Worm (Caenorhabditis elegans) whole organism, L2 larva: ENCODE measurements around the gene fbxb-10.
"Not testable (repeated sequence)": the region's sequence is repeated elsewhere in the genome, so short reads cannot be mapped to it uniquely, and the experiment has no call there.

Experiments used
- C34F6.9 ChIP-seq: fragments of 150-350 bp; optimal IDR thresholded peaks from 2 replicates; lab custom pipeline; 2014; ENCODE audit warnings: missing biosample characterization, missing genetic modification characterization
- F13H6.1 ChIP-seq: sonication (generic microtip); optimal IDR thresholded peaks from 2 replicates; lab custom pipeline; 2016; ENCODE audit warnings: missing genetic modification characterization, missing compliant biosample characterization
- Y55F3AM.14 ChIP-seq: fragments of 200-800 bp; sonication (Bioruptor generic); optimal IDR thresholded peaks from 2 replicates; lab custom pipeline; 2018; ENCODE audit warnings: mild to moderate bottlenecking, missing genetic modification characterization, missing compliant biosample characterization
- alr-1 ChIP-seq: fragments of 150-350 bp; optimal IDR thresholded peaks from 2 replicates; lab custom pipeline; 2014; ENCODE audit warnings: missing biosample characterization, missing genetic modification characterization
- aly-2 ChIP-seq: fragments of 150-350 bp; optimal IDR thresholded peaks from 2 replicates; lab custom pipeline; 2014; ENCODE audit warnings: missing biosample characterization, missing genetic modification characterization
- ama-1 ChIP-seq: fragments of 150-350 bp; optimal IDR thresholded peaks from 2 replicates; lab custom pipeline; 2018; ENCODE audit warnings: inconsistent platforms
- blmp-1 ChIP-seq: sonication (generic microtip); optimal IDR thresholded peaks from 2 replicates; lab custom pipeline; 2017; ENCODE audit warnings: missing genetic modification characterization, mild to moderate bottlenecking, missing compliant biosample characterization, antibody characterized with exemption, moderate library complexity; ENCODE audit not compliant: insufficient read depth
- ceh-82 ChIP-seq: fragments of 150-350 bp; optimal IDR thresholded peaks from 2 replicates; lab custom pipeline; 2014; ENCODE audit warnings: missing biosample characterization, missing genetic modification characterization
- dmd-4 ChIP-seq: sonication (generic microtip); optimal IDR thresholded peaks from 2 replicates; lab custom pipeline; 2017; ENCODE audit warnings: missing biosample characterization, missing genetic modification characterization
- egl-27 ChIP-seq: sonication (generic microtip); optimal IDR thresholded peaks from 3 replicates; lab custom pipeline; 2017; ENCODE audit warnings: missing biosample characterization, missing genetic modification reagents, missing genetic modification characterization
- elt-1 ChIP-seq: fragments of 150-350 bp; optimal IDR thresholded peaks from 2 replicates; lab custom pipeline; 2014; ENCODE audit warnings: missing biosample characterization, missing genetic modification characterization
- elt-3 ChIP-seq: sonication (generic microtip); optimal IDR thresholded peaks from 2 replicates; lab custom pipeline; 2017; ENCODE audit warnings: missing biosample characterization, missing genetic modification characterization
- fos-1 ChIP-seq: fragments of 150-350 bp; optimal IDR thresholded peaks from 2 replicates; lab custom pipeline; 2014; ENCODE audit warnings: missing biosample characterization, missing genetic modification characterization
- lin-11 ChIP-seq: fragments of 150-350 bp; sonication (generic microtip); optimal IDR thresholded peaks from 2 replicates; lab custom pipeline; 2014; ENCODE audit warnings: missing biosample characterization, missing genetic modification characterization, inconsistent platforms, mixed read lengths
- lin-39 ChIP-seq: fragments of 150-350 bp; optimal IDR thresholded peaks from 2 replicates; lab custom pipeline; 2014; ENCODE audit warnings: missing biosample characterization, missing genetic modification reagents, missing genetic modification characterization
- lsy-2 ChIP-seq, 2 experiments: fragments of 150-350 bp in 1 of 2; sonication (generic microtip) in 1 of 2; optimal IDR thresholded peaks; 2 replicates each; lab custom pipeline; 2014 to 2017; ENCODE audit warnings: missing biosample characterization in 2 of 2, missing genetic modification characterization in 2 of 2
- mab-5 ChIP-seq: fragments of 150-350 bp; optimal IDR thresholded peaks from 2 replicates; lab custom pipeline; 2014; ENCODE audit warnings: missing biosample characterization, missing genetic modification characterization
- mdl-1 ChIP-seq, 2 experiments: fragments of 150-350 bp in 1 of 2; sonication (generic microtip) in 1 of 2; optimal IDR thresholded peaks; 2 replicates each; lab custom pipeline; 2017; ENCODE audit warnings: missing biosample characterization in 2 of 2, missing genetic modification characterization in 2 of 2
- nhr-10 ChIP-seq: sonication (generic microtip); optimal IDR thresholded peaks from 2 replicates; lab custom pipeline; 2017; ENCODE audit warnings: missing biosample characterization, missing genetic modification characterization
- nhr-11 ChIP-seq: fragments of 150-350 bp; optimal IDR thresholded peaks from 2 replicates; lab custom pipeline; 2014; ENCODE audit warnings: missing biosample characterization, missing genetic modification characterization
- nhr-12 ChIP-seq: fragments of 150-350 bp; optimal IDR thresholded peaks from 2 replicates; lab custom pipeline; 2014; ENCODE audit warnings: missing biosample characterization, missing genetic modification characterization
- nhr-129 ChIP-seq: fragments of 150-350 bp; optimal IDR thresholded peaks from 2 replicates; lab custom pipeline; 2014; ENCODE audit warnings: missing biosample characterization, missing genetic modification characterization
- nhr-21 ChIP-seq: fragments of 150-350 bp; optimal IDR thresholded peaks from 2 replicates; lab custom pipeline; 2014; ENCODE audit warnings: missing biosample characterization, missing genetic modification characterization
- nhr-23 ChIP-seq: fragments of 150-350 bp; optimal IDR thresholded peaks from 2 replicates; lab custom pipeline; 2014; ENCODE audit warnings: missing biosample characterization, missing genetic modification reagents, missing genetic modification characterization
- nhr-237 ChIP-seq: fragments of 150-350 bp; optimal IDR thresholded peaks from 2 replicates; lab custom pipeline; 2014; ENCODE audit warnings: missing biosample characterization, missing genetic modification characterization
- nhr-25 ChIP-seq: fragments of 150-350 bp; sonication (generic microtip); optimal IDR thresholded peaks from 3 replicates; lab custom pipeline; 2014; ENCODE audit warnings: missing biosample characterization, missing genetic modification characterization
- nhr-6 ChIP-seq: fragments of 150-350 bp; optimal IDR thresholded peaks from 2 replicates; lab custom pipeline; 2014; ENCODE audit warnings: missing biosample characterization, missing genetic modification characterization
- skn-1 ChIP-seq: sonication (generic microtip); optimal IDR thresholded peaks from 2 replicates; lab custom pipeline; 2017; ENCODE audit warnings: missing biosample characterization, missing genetic modification characterization
- sma-3 ChIP-seq: sonication (generic microtip); optimal IDR thresholded peaks from 2 replicates; lab custom pipeline; 2016; ENCODE audit warnings: missing genetic modification reagents, missing genetic modification characterization, missing compliant biosample characterization
- sma-9 ChIP-seq, 2 experiments: fragments of 150-350 bp in 1 of 2; sonication (generic microtip) in 1 of 2; optimal IDR thresholded peaks; 2 replicates each; lab custom pipeline; 2014 to 2016; ENCODE audit warnings: missing genetic modification characterization in 2 of 2, mild to moderate bottlenecking in 1 of 2, missing biosample characterization in 1 of 2, missing compliant biosample characterization in 1 of 2, missing genetic modification reagents in 1 of 2, moderate library complexity in 1 of 2
- unc-39 ChIP-seq: fragments of 150-350 bp; optimal IDR thresholded peaks from 2 replicates; lab custom pipeline; 2014; ENCODE audit warnings: missing biosample characterization, missing genetic modification characterization
- unc-55 ChIP-seq: fragments of 150-350 bp; sonication (generic microtip); optimal IDR thresholded peaks from 3 replicates; lab custom pipeline; 2014; ENCODE audit warnings: missing biosample characterization, missing genetic modification reagents, missing genetic modification characterization
- zag-1 ChIP-seq: fragments of 150-350 bp; optimal IDR thresholded peaks from 2 replicates; lab custom pipeline; 2014; ENCODE audit warnings: missing biosample characterization, missing genetic modification characterization
- ztf-1 ChIP-seq: fragments of 200-800 bp; sonication (Bioruptor generic); conservative IDR thresholded peaks from 2 replicates; pipeline ENCODE4 v1.3.6; 2022; ENCODE audit warnings: missing genetic modification characterization, missing compliant biosample characterization

Gene fbxb-10

DNA sequence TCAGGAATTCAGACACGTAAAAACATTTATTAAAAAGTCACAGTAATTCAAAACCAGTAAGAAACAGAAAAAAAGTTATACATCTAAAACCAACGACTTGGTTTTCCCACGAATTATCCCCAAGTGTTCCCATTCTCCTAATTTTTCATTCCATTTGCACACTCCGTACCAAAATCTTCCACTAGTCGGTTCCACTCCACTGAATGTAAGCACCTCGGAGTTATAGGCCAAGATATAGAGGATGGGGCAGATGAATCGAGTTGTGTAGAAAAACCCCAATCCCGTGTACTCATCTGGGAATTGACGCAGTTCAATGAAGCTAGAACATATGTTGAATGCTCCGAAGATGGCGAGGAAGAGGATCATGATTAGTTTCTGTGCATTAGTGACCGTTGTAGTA is 31.0 kb downstream of the fbxb-10 start:
- TF ChIP-seq nhr-237 (no peak), sma-3 (GFP tag; lab: Kevin White, UChicago) (no peak), C34F6.9 (tag; lab: Kevin White, UChicago) (no peak)

DNA sequence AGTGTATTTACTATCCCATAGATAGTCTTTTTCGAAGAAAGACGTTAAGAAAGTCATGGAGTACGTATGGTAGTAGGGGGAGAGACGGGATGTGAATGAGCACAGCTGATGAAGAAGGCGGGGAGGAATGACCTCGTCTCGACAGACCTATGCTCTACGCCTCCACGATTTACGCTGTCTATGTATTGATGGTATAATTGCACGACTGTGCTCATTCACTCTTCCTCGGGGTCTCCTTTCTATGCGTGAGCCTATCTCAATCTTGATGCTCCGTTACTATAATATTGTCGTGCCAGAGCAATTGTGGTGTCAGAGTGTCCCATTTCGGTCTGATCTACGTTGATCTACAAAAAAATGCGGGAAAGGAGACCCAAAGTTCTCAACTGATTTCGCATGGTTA is 32.0 kb downstream of the fbxb-10 start, which contains the start of gene C08F1.10:
C08F1.10 (minus strand) TSS at position 101 of the 400 bp plus-strand sequence.
- TF ChIP-seq nhr-10 (no peak), blmp-1 (tag; lab: Kevin White, UChicago) (no peak), elt-1 (no peak), ama-1 (lab: Kevin White, UChicago) (no peak), nhr-6 (tag; lab: Kevin White, UChicago) (no peak), aly-2 (no peak), nhr-21 (tag; lab: Kevin White, UChicago) (no peak), F13H6.1 (no peak), zag-1 (tag; lab: Kevin White, UChicago) (no peak), ztf-1 (GFP tag; lab: Robert Waterston, UW) (no peak), lin-11 (no peak), unc-55 (GFP tag; lab: Kevin White, UChicago) (no peak), ceh-82 (tag; lab: Kevin White, UChicago) (no peak), sma-3 (GFP tag; lab: Kevin White, UChicago) (no peak), nhr-23 (no peak), lsy-2 (tag; optimal IDR thresholded peaks at IDR 0.05; lab: Kevin White, UChicago) (no peak)

DNA sequence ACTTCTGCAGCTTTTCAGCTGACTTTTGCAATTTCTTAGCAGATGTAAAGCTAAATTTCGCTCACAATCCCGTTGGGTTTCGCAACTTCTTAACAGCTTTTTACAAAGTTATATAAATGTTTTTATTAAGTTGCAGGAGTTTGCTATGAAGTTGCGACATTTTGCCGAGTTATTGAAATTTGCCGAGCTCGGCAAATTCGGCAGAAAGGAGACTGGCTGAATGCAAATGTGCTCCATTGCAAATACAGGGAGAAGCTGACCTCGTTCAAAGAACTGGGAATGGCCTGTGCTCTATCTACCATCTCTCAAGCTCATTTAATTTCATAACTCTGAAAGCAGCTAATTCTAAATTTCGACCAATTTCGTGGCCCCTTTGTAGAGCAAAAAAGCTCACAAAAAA is 33.4 kb downstream of the fbxb-10 start, which contains the start of gene C08F1.11:
C08F1.11 (minus strand) TSS at position 101 of the 400 bp plus-strand sequence.
- no peak for TF ChIP-seq lin-39 (tag; lab: Kevin White, UChicago)
- no peak for TF ChIP-seq aly-2
- no peak for TF ChIP-seq nhr-25 (tag; lab: Kevin White, UChicago)
- TF ChIP-seq fos-1, result no peak
- no peak for TF ChIP-seq nhr-237
- no peak for TF ChIP-seq egl-27 (tag; lab: Kevin White, UChicago)
- no peak for TF ChIP-seq nhr-11
- no peak for TF ChIP-seq skn-1
- no peak for TF ChIP-seq alr-1
- TF ChIP-seq C34F6.9 (tag; lab: Kevin White, UChicago), result no peak
- no peak for TF ChIP-seq Y55F3AM.14 (GFP tag; lab: Kevin White, UChicago)
- no peak for TF ChIP-seq elt-1
- TF ChIP-seq mab-5 (tag; lab: Kevin White, UChicago), result no peak
- TF ChIP-seq nhr-12 (tag; lab: Kevin White, UChicago), result no peak
- no peak for TF ChIP-seq elt-3 (tag; lab: Kevin White, UChicago)
- TF ChIP-seq nhr-6 (tag; lab: Kevin White, UChicago), result no peak

DNA sequence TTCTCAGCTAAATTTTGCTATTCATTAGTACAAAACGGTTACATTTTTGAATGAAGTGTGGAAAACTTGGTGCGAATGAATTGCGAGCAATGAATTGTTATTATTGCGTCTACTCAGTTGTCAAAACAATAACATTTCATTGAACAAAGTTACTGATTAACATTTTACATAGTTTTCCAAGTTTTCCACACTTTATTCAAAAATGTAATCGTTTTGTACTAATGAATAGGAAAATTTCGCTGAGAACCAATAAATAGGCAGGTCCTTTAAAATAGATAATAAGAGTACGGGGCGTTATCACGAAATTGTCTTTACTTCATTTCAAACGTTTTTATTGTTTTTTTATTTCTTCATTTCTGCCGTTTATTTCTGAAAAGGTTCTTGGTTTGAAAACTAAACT is 35.7 kb downstream of the fbxb-10 start, which contains the start of gene math-4:
math-4 (minus strand) TSS at position 101 of the 400 bp plus-strand sequence.
- TF ChIP-seq ztf-1 (GFP tag; lab: Robert Waterston, UW) (no peak), aly-2 (no peak), sma-9 (GFP tag; optimal IDR thresholded peaks at IDR 0.05; lab: Kevin White, UChicago) (no peak), sma-9 (tag; optimal IDR thresholded peaks at IDR 0.05; lab: Kevin White, UChicago) (no peak), dmd-4 (tag; lab: Kevin White, UChicago) (no peak), sma-3 (GFP tag; lab: Kevin White, UChicago) (no peak), unc-55 (GFP tag; lab: Kevin White, UChicago) (no peak), unc-39 (no peak), egl-27 (tag; lab: Kevin White, UChicago) (no peak), nhr-12 (tag; lab: Kevin White, UChicago) (no peak), mdl-1 (tag; optimal IDR thresholded peaks at IDR 0.05; lab: Kevin White, UChicago) (no peak)
- TF ChIP-seq, all 48 proteins: peak for 0

DNA sequence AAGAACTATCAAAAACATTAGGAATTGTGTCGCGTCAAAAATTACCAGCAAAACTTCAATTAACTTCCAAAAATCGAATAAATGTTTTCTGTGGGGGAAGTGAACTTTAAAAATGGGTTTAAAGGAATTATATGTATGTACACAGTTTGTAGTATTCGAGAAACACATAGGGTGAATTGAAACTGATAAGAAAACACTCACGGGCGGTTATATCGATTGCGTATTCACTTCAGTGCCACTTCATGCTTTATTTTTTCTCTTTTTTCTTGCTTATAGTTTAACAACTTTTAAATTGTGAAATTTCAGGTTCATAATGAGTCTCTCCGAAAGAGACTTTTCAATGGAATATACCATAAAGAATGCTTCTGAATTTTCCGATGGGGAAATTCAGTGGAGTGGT is 43.0 kb downstream of the fbxb-10 start, which contains the start of gene F36H5.14:
F36H5.14 (plus strand) TSS at position 301 of the 400 bp plus-strand sequence.
- not testable (repeated sequence) for TF ChIP-seq ama-1 (lab: Kevin White, UChicago); nhr-129 (tag; lab: Kevin White, UChicago); fos-1
- TF ChIP-seq, all 48 proteins: peak for 0; not testable (repeated sequence) for 48
